Worm (Caenorhabditis elegans) whole organism, L3 larva: ENCODE results near the gene F11C1.9.

Experiments
- ceh-9 ChIP-seq: sonication (generic microtip); optimal IDR thresholded peaks from 2 replicates; lab custom pipeline; 2018; ENCODE audit warnings: missing biosample characterization, missing genetic modification characterization
- elt-2 ChIP-seq: sonication (generic microtip); optimal IDR thresholded peaks from 2 replicates; lab custom pipeline; 2016; ENCODE audit warnings: missing genetic modification reagents, mild to moderate bottlenecking, missing genetic modification characterization, missing compliant biosample characterization
- hmg-11 ChIP-seq: sonication (generic microtip); optimal IDR thresholded peaks from 2 replicates; lab custom pipeline; 2016; ENCODE audit warnings: missing genetic modification characterization, missing compliant biosample characterization
- lsy-12 ChIP-seq: sonication (generic microtip); optimal IDR thresholded peaks from 2 replicates; lab custom pipeline; 2016; ENCODE audit warnings: mild to moderate bottlenecking, missing genetic modification characterization, missing compliant biosample characterization
- mml-1 ChIP-seq: fragments of 150-350 bp; sonication (generic microtip); optimal IDR thresholded peaks from 3 replicates; lab custom pipeline; 2014; ENCODE audit warnings: missing biosample characterization, missing genetic modification characterization
- nhr-28 ChIP-seq: fragments of 150-350 bp; optimal IDR thresholded peaks from 2 replicates; lab custom pipeline; 2014; ENCODE audit warnings: missing biosample characterization, missing genetic modification characterization
- nhr-77 ChIP-seq: fragments of 150-350 bp; optimal IDR thresholded peaks from 2 replicates; lab custom pipeline; 2014; ENCODE audit warnings: missing biosample characterization, missing genetic modification characterization
- pqm-1 ChIP-seq: fragments of 150-350 bp; optimal IDR thresholded peaks from 2 replicates; lab custom pipeline; 2017; ENCODE audit warnings: missing biosample characterization, missing genetic modification characterization, inconsistent platforms

The F11C1.9 gene

DNA sequence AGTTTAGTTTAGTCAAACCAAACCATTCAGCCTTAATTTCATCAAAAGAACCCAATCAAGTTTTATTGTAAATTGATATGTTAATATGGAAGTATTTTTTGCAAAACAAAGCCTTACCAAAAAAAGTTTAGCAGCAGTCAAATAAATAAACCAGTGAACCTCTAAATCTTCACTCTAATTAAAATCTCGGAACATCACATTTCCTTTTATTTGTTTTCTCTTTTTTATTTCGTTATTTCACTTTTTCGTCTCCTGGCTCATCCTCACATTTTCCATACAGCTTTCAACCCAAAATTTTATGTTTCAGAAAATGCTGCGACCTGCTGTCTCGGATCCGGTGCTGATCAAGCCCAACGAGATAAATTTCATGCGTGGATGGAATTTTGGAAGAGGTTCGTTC lies 47.4 kb downstream of the F11C1.9 start, which contains the start of gene C34E7.3:
Gene C34E7.3, plus strand, starts transcription at position 301 of the 400 bp plus-strand sequence.
- TF ChIP-seq nhr-77 (tag; lab: Kevin White, UChicago) (no peak), mml-1 (tag; lab: Kevin White, UChicago) (no peak), nhr-28 (tag; lab: Kevin White, UChicago) (no peak), ceh-9 (tag; lab: Kevin White, UChicago) (no peak), lsy-12 (tag; lab: Kevin White, UChicago) (no peak)

DNA sequence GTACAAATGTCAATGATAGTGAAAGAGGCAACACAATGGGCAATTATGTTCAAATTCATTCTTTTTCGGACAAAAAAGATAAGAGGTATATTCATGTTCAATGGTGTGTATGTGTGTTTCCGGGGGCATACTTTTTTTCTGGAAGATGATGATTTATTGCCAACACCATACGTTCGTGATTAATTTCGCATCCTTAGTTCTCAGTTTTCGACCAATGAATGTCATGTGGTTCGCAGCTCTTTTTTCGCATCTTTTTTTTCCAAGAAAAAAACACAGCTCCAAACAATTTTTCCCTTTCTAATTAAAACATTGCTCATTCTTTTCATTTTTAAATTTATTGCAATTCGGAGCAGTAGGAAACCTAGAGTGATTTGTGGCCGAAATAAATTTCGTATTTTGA lies 48.6 kb downstream of the F11C1.9 start:
- TF ChIP-seq hmg-11 (tag; lab: Kevin White, UChicago) (no peak), pqm-1 (peak; percentile 68), elt-2 (tag; lab: Kevin White, UChicago) (peak; percentile 1)
